Worm (Caenorhabditis elegans): ENCODE results near the gene F47B10.9.

- TF ChIP-seq nhr-237 (tag; optimal IDR thresholded peaks at IDR 0.05) (no peak), unc-39 (tag; optimal IDR thresholded peaks at IDR 0.05) (no peak), ama-1 (optimal IDR thresholded peaks at IDR 0.05) (no peak), ZK546.5 (tag; optimal IDR thresholded peaks at IDR 0.05) (no peak), zag-1 (tag; optimal IDR thresholded peaks at IDR 0.05) (no peak)
Measured at ce11 chrX:10928948-10929563, 15.2 kb upstream of the F47B10.9 start, which contains the start of gene dgn-1.
